Worm (Caenorhabditis elegans): ENCODE results near the gene C26E1.1.

The C26E1.1 gene

ce11 chrV:13300492-13300891 is 3.2 kb downstream of the C26E1.1 start:
- TF ChIP-seq unc-39 (tag; optimal IDR thresholded peaks at IDR 0.05) (no peak), nhr-129 (tag; optimal IDR thresholded peaks at IDR 0.05) (peak; percentile 10)

- TF ChIP-seq nhr-77 (tag; optimal IDR thresholded peaks at IDR 0.05) (no peak), snpc-4 (tag; optimal IDR thresholded peaks at IDR 0.05) (no peak), fos-1 (tag; optimal IDR thresholded peaks at IDR 0.05) (peak; percentile 12), nhr-23 (tag; optimal IDR thresholded peaks at IDR 0.05) (no peak), ztf-1 (GFP tag; conservative IDR thresholded peaks at IDR 0.05) (no peak), sma-9 (GFP tag; optimal IDR thresholded peaks at IDR 0.05) (peak; percentile 25), sma-9 (tag; optimal IDR thresholded peaks at IDR 0.05) (no peak)
Measured at ce11 chrV:13301443-13301842, 4.1 kb downstream of the C26E1.1 start, which contains the start of gene ceh-79. TSS of gene ceh-79 (plus strand) at chrV:13301833.

ce11 chrV:13304663-13305188 is 7.4 kb downstream of the C26E1.1 start, which contains the start of gene C26E1.2:
TSS of gene C26E1.2 (plus strand) at chrV:13305138.
- TF ChIP-seq gmeb-1 (tag; optimal IDR thresholded peaks at IDR 0.05), result peak; percentile 12
- TF ChIP-seq nhr-237 (tag; optimal IDR thresholded peaks at IDR 0.05), result no peak
- no peak for TF ChIP-seq mdl-1 (tag; optimal IDR thresholded peaks at IDR 0.05)
- peak; percentile 81 for TF ChIP-seq fos-1 (tag; optimal IDR thresholded peaks at IDR 0.05)
- TF ChIP-seq unc-55 (GFP tag; optimal IDR thresholded peaks at IDR 0.05), result no peak
- TF ChIP-seq nhr-12 (tag; optimal IDR thresholded peaks at IDR 0.05), result no peak
- TF ChIP-seq nhr-25 (tag; optimal IDR thresholded peaks at IDR 0.05), result no peak
- TF ChIP-seq skn-1 (tag; optimal IDR thresholded peaks at IDR 0.05), result no peak
- TF ChIP-seq crh-2 (tag; optimal IDR thresholded peaks at IDR 0.05), result peak; percentile 25

- TF ChIP-seq ZK546.5 (tag; optimal IDR thresholded peaks at IDR 0.05) (no peak), ztf-11 (tag; optimal IDR thresholded peaks at IDR 0.05) (no peak), ceh-16 (tag; optimal IDR thresholded peaks at IDR 0.05) (no peak), mdl-1 (tag; optimal IDR thresholded peaks at IDR 0.05) (no peak), C34F6.9 (tag; optimal IDR thresholded peaks at IDR 0.05) (no peak), nhr-10 (tag; optimal IDR thresholded peaks at IDR 0.05) (no peak), lin-11 (tag; optimal IDR thresholded peaks at IDR 0.05) (no peak), dmd-4 (tag; optimal IDR thresholded peaks at IDR 0.05) (no peak), blmp-1 (tag; optimal IDR thresholded peaks at IDR 0.05; ENCODE audit: insufficient read depth) (no peak), nhr-6 (tag; optimal IDR thresholded peaks at IDR 0.05) (no peak), unc-55 (GFP tag; optimal IDR thresholded peaks at IDR 0.05) (no peak), crh-2 (tag; optimal IDR thresholded peaks at IDR 0.05) (no peak), lsy-2 (tag; optimal IDR thresholded peaks at IDR 0.05) (no peak), nhr-23 (tag; optimal IDR thresholded peaks at IDR 0.05) (no peak), elt-1 (tag; optimal IDR thresholded peaks at IDR 0.05) (no peak), F13H6.1 (tag; optimal IDR thresholded peaks at IDR 0.05) (no peak), peb-1 (tag; optimal IDR thresholded peaks at IDR 0.05) (no peak), elt-3 (tag; optimal IDR thresholded peaks at IDR 0.05) (no peak)
Measured at ce11 chrV:13308616-13309015, 11.3 kb downstream of the C26E1.1 start, which contains the start of gene C50B6.1. TSS of gene C50B6.1 (plus strand) at chrV:13308916.

ce11 chrV:13309806-13310205 is 12.5 kb downstream of the C26E1.1 start:
- TF ChIP-seq nhr-23 (tag; optimal IDR thresholded peaks at IDR 0.05) (no peak), aly-2 (tag; optimal IDR thresholded peaks at IDR 0.05) (no peak), snpc-4 (tag; optimal IDR thresholded peaks at IDR 0.05) (no peak), lin-13 (GFP tag; optimal IDR thresholded peaks at IDR 0.05) (no peak), mbf-1 (tag; optimal IDR thresholded peaks at IDR 0.05) (no peak), nhr-25 (tag; optimal IDR thresholded peaks at IDR 0.05) (no peak), unc-55 (GFP tag; optimal IDR thresholded peaks at IDR 0.05) (no peak), nhr-10 (tag; optimal IDR thresholded peaks at IDR 0.05) (no peak), dmd-4 (tag; optimal IDR thresholded peaks at IDR 0.05) (no peak), ama-1 (optimal IDR thresholded peaks at IDR 0.05) (no peak), lin-11 (tag; optimal IDR thresholded peaks at IDR 0.05) (no peak), sma-3 (GFP tag; optimal IDR thresholded peaks at IDR 0.05) (no peak), elt-1 (tag; optimal IDR thresholded peaks at IDR 0.05) (no peak), ztf-4 (tag; optimal IDR thresholded peaks at IDR 0.05) (no peak)

Data from whole organism, L2 larva.